Worm (Caenorhabditis elegans): ENCODE measurements around the gene Y39G8B.9.

The Y39G8B.9 gene

DNA sequence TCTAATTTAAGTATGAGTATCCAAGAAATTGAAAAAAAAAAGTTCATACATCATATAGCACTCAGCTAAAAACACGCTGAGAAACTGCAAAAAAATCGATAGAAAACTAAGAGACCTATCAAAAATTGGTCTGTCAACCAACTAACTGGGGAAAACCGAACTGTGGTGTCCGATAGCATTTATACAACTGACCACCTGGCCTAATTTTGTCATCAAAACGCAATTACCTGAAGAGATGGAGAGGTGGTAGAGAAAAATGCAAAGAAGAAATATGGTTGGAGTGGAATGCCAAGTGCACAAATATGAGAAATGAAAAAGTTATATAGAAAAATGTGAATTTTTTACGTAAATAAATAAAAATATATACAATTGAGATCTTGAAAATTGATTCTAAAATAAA is 7.7 kb upstream of the Y39G8B.9 start, which contains the start of gene Y39G8B.1 (continued):
- TF ChIP-seq dmd-8 (GFP tag; IDR thresholded peaks at IDR 0.05) (no peak), set-16 (GFP tag; IDR thresholded peaks at IDR 0.05) (no peak), saeg-2 (GFP tag; IDR thresholded peaks at IDR 0.05) (no peak), snpc-4 (tag; optimal IDR thresholded peaks at IDR 0.05) (no peak), unc-62 (GFP tag; optimal IDR thresholded peaks at IDR 0.05 in 1 of 2) (peak in 1 of 2 experiments; percentile 79), unc-62 (tag; optimal IDR thresholded peaks at IDR 0.05) (no peak), F44E2.7 (GFP tag; IDR thresholded peaks at IDR 0.05) (no peak), egl-27 (tag; optimal IDR thresholded peaks at IDR 0.05) (no peak), lim-7 (GFP tag; IDR thresholded peaks at IDR 0.05) (no peak), ctbp-1 (GFP tag; IDR thresholded peaks at IDR 0.05) (no peak), lin-38 (GFP tag; IDR thresholded peaks at IDR 0.05) (no peak), mdt-29 (GFP tag; IDR thresholded peaks at IDR 0.05) (no peak), ceh-62 (tag; optimal IDR thresholded peaks at IDR 0.05) (no peak), nhr-102 (tag; optimal IDR thresholded peaks at IDR 0.05) (no peak), daf-16 (GFP tag; optimal IDR thresholded peaks at IDR 0.05) (no peak), daf-16 (tag; optimal IDR thresholded peaks at IDR 0.05) (peak; percentile 41), ceh-44 (GFP tag; IDR thresholded peaks at IDR 0.05) (no peak), pha-4 (GFP tag; IDR thresholded peaks at IDR 0.05) (no peak), pha-4 (tag; optimal IDR thresholded peaks at IDR 0.05) (no peak), mdl-1 (tag; optimal IDR thresholded peaks at IDR 0.05) (peak in 1 of 2 experiments; percentile 29), nhr-25 (tag; optimal IDR thresholded peaks at IDR 0.05; ENCODE audit: borderline replicate concordance, insufficient read depth) (no peak), Y105C5A.15 (GFP tag; IDR thresholded peaks at IDR 0.05) (no peak), aly-2 (tag; optimal IDR thresholded peaks at IDR 0.05) (no peak), mes-2 (tag; optimal IDR thresholded peaks at IDR 0.05; ENCODE audit: poor library complexity, severe bottlenecking) (peak; percentile 36), Y48G9A.11 (GFP tag; IDR thresholded peaks at IDR 0.05) (no peak), nhr-41 (GFP tag; IDR thresholded peaks at IDR 0.05) (no peak), Y75B8A.6 (GFP tag; IDR thresholded peaks at IDR 0.05) (no peak), attf-4 (tag; optimal IDR thresholded peaks at IDR 0.05) (no peak), nhr-11 (tag; optimal IDR thresholded peaks at IDR 0.05) (no peak), ama-1 (optimal IDR thresholded peaks at IDR 0.05) (no peak), vab-7 (GFP tag; IDR thresholded peaks at IDR 0.05) (no peak), zfp-2 (tag; optimal IDR thresholded peaks at IDR 0.05) (no peak), mep-1 (tag; optimal IDR thresholded peaks at IDR 0.05) (peak; percentile 32), madf-9 (GFP tag; conservative IDR thresholded peaks at IDR 0.05) (no peak), snpc-1.2 (GFP tag; IDR thresholded peaks at IDR 0.05) (no peak), hif-1 (tag; optimal IDR thresholded peaks at IDR 0.05) (no peak), ztf-11 (tag; optimal IDR thresholded peaks at IDR 0.05) (no peak), jun-1 (tag; optimal IDR thresholded peaks at IDR 0.05) (no peak), lin-39 (tag; optimal IDR thresholded peaks at IDR 0.05) (no peak), egl-43 (GFP tag; IDR thresholded peaks at IDR 0.05) (no peak), ztf-7 (tag; optimal IDR thresholded peaks at IDR 0.05) (no peak), dmd-9 (GFP tag; IDR thresholded peaks at IDR 0.05) (no peak), zip-2 (tag; optimal IDR thresholded peaks at IDR 0.05) (no peak), daf-19 (GFP tag; conservative IDR thresholded peaks at IDR 0.05) (no peak), T26A8.4 (GFP tag; IDR thresholded peaks at IDR 0.05) (no peak), nhr-111 (GFP tag; optimal IDR thresholded peaks at IDR 0.05) (no peak), unc-130 (GFP tag; optimal IDR thresholded peaks at IDR 0.05) (no peak), nhr-10 (tag; optimal IDR thresholded peaks at IDR 0.05) (no peak), ceh-82 (tag; optimal IDR thresholded peaks at IDR 0.05) (no peak), dve-1 (tag; optimal IDR thresholded peaks at IDR 0.05; ENCODE audit: insufficient read depth) (peak; percentile 60)
